Worm (Caenorhabditis elegans): ENCODE results near the gene pck-1.

DNA sequence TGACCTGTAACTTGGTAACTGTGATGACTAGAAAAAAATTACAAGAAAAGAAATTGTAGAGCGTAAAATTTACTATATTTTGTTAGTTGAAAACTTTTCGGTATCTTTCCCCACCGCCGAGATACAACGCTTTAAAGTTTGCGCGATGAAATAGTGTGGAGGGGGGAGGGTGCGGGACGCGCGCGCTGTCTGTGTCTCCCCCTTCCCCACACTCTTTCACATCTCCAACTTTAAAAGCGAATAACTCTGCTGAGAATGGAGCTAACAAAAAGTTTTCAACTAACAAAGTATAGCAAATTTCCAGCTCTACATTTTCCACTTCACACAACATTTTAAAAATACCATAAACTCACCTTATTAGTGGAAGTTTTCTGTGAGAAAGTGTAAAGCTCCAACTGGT lies 48.5 kb downstream of the pck-1 start:
- no peak for TF ChIP-seq him-1 (tag; optimal IDR thresholded peaks at IDR 0.05)
- no peak for TF ChIP-seq dao-5 (tag; optimal IDR thresholded peaks at IDR 0.05)
- no peak for TF ChIP-seq W03F9.2 (tag; optimal IDR thresholded peaks at IDR 0.05)

All from whole organism, L4/young adult.